Worm (Caenorhabditis elegans): Measurements from ENCODE around the gene set-24.

Gene set-24

ce11 chrII:12107840-12108239, 22.9 kb downstream of the set-24 start, which contains the start of gene Y17G7B.18 (continued):
- peak; percentile 56 for TF ChIP-seq egl-27 (tag; optimal IDR thresholded peaks at IDR 0.05)
- TF ChIP-seq nhr-6 (tag; optimal IDR thresholded peaks at IDR 0.05) = peak; percentile 35
- TF ChIP-seq ama-1 (optimal IDR thresholded peaks at IDR 0.05) = no peak
- TF ChIP-seq nhr-23 (tag; optimal IDR thresholded peaks at IDR 0.05) = no peak
- TF ChIP-seq fos-1 (tag; optimal IDR thresholded peaks at IDR 0.05) = peak; percentile 8

DNA sequence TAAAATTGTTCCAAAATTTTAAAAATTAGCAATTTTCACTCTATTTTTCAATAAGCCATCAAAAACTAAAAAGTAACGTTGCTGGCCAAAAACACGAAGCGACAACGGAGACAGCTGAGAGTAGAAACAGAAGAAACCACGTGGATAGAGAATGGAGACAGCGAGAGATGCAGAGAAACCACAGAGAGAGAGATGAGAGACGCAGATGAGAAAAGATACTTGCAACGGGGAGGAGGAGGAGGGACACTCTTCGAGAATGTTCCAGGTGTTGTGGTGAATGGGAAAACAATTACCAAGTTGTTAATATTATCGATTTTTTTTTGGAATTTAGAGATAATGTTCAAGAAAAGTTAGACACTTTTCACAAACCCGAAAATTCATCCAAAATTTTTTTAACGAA, 28.4 kb downstream of the set-24 start:
- TF ChIP-seq mab-5 (tag; optimal IDR thresholded peaks at IDR 0.05) (peak; percentile 85), sma-3 (GFP tag; optimal IDR thresholded peaks at IDR 0.05) (peak; percentile 96), unc-55 (GFP tag; optimal IDR thresholded peaks at IDR 0.05) (peak; percentile 90), mbf-1 (tag; optimal IDR thresholded peaks at IDR 0.05) (no peak), elt-3 (tag; optimal IDR thresholded peaks at IDR 0.05) (no peak), nhr-129 (tag; optimal IDR thresholded peaks at IDR 0.05) (peak; percentile 95), lin-13 (GFP tag; optimal IDR thresholded peaks at IDR 0.05) (peak; percentile 90), blmp-1 (tag; optimal IDR thresholded peaks at IDR 0.05; ENCODE audit: insufficient read depth) (peak; percentile 78), skn-1 (tag; optimal IDR thresholded peaks at IDR 0.05) (peak; percentile 71), nhr-12 (tag; optimal IDR thresholded peaks at IDR 0.05) (peak; percentile 32), zag-1 (tag; optimal IDR thresholded peaks at IDR 0.05) (peak; percentile 71), crh-2 (tag; optimal IDR thresholded peaks at IDR 0.05) (peak; percentile 99), sma-9 (GFP tag; optimal IDR thresholded peaks at IDR 0.05) (peak; percentile 91), sma-9 (tag; optimal IDR thresholded peaks at IDR 0.05) (no peak), nhr-23 (tag; optimal IDR thresholded peaks at IDR 0.05) (no peak), nhr-77 (tag; optimal IDR thresholded peaks at IDR 0.05) (peak; percentile 52), elt-1 (tag; optimal IDR thresholded peaks at IDR 0.05) (no peak), ceh-82 (tag; optimal IDR thresholded peaks at IDR 0.05) (no peak), fos-1 (tag; optimal IDR thresholded peaks at IDR 0.05) (peak; percentile 94), unc-62 (GFP tag; optimal IDR thresholded peaks at IDR 0.05) (no peak), unc-39 (tag; optimal IDR thresholded peaks at IDR 0.05) (no peak), ZK546.5 (tag; optimal IDR thresholded peaks at IDR 0.05) (peak; percentile 39), nhr-237 (tag; optimal IDR thresholded peaks at IDR 0.05) (peak; percentile 42), ztf-4 (tag; optimal IDR thresholded peaks at IDR 0.05) (peak; percentile 97), ama-1 (optimal IDR thresholded peaks at IDR 0.05) (peak; percentile 92), ceh-16 (tag; optimal IDR thresholded peaks at IDR 0.05) (peak; percentile 13), C34F6.9 (tag; optimal IDR thresholded peaks at IDR 0.05) (peak; percentile 100), mdl-1 (tag; optimal IDR thresholded peaks at IDR 0.05) (peak; percentile 83 to 98), F13H6.1 (tag; optimal IDR thresholded peaks at IDR 0.05) (peak; percentile 94), lsy-2 (tag; optimal IDR thresholded peaks at IDR 0.05) (peak; percentile 80 to 94), dmd-4 (tag; optimal IDR thresholded peaks at IDR 0.05) (no peak), lin-11 (tag; optimal IDR thresholded peaks at IDR 0.05) (peak; percentile 76), sem-4 (tag; optimal IDR thresholded peaks at IDR 0.05) (peak; percentile 93), R02D3.7 (tag; optimal IDR thresholded peaks at IDR 0.05) (no peak), nhr-25 (tag; optimal IDR thresholded peaks at IDR 0.05) (peak; percentile 92), snpc-4 (tag; optimal IDR thresholded peaks at IDR 0.05) (peak; percentile 86), peb-1 (tag; optimal IDR thresholded peaks at IDR 0.05) (no peak), nhr-11 (tag; optimal IDR thresholded peaks at IDR 0.05) (no peak), egl-27 (tag; optimal IDR thresholded peaks at IDR 0.05) (peak; percentile 92), ztf-1 (GFP tag; conservative IDR thresholded peaks at IDR 0.05) (no peak), Y55F3AM.14 (GFP tag; optimal IDR thresholded peaks at IDR 0.05) (peak; percentile 74), lin-39 (tag; optimal IDR thresholded peaks at IDR 0.05) (no peak), nhr-6 (tag; optimal IDR thresholded peaks at IDR 0.05) (peak; percentile 94), alr-1 (tag; optimal IDR thresholded peaks at IDR 0.05) (no peak), ztf-11 (tag; optimal IDR thresholded peaks at IDR 0.05) (no peak), gmeb-1 (tag; optimal IDR thresholded peaks at IDR 0.05) (peak; percentile 85), aly-2 (tag; optimal IDR thresholded peaks at IDR 0.05) (no peak), nhr-21 (tag; optimal IDR thresholded peaks at IDR 0.05) (peak; percentile 89), nhr-10 (tag; optimal IDR thresholded peaks at IDR 0.05) (peak; percentile 76)

Data from whole organism, L2 larva.